Worm (Caenorhabditis elegans) whole organism, late embryonic: ENCODE data around the gene C53C11.5.
"Not testable (repeated sequence)": the region's sequence is repeated elsewhere in the genome, so short reads cannot be mapped to it uniquely, and the experiment has no call there.

Experiments used
- F13H6.1 ChIP-seq: sonication (generic microtip); optimal IDR thresholded peaks from 2 replicates; lab custom pipeline; 2016; ENCODE audit warnings: missing genetic modification characterization, missing compliant biosample characterization
- T23F11.4 ChIP-seq: fragments of 200-800 bp; sonication (Bioruptor generic); optimal IDR thresholded peaks from 2 replicates; lab custom pipeline; 2018; ENCODE audit warnings: mild to moderate bottlenecking, missing genetic modification characterization, missing compliant biosample characterization
- ahr-1 ChIP-seq: sonication (generic microtip); optimal IDR thresholded peaks from 2 replicates; lab custom pipeline; 2016; ENCODE audit warnings: missing genetic modification characterization, missing compliant biosample characterization
- ceh-18 ChIP-seq: sonication (generic microtip); optimal IDR thresholded peaks from 2 replicates; lab custom pipeline; 2016; ENCODE audit warnings: missing genetic modification characterization, missing compliant biosample characterization
- ceh-19 ChIP-seq: fragments of 200-800 bp; sonication (Bioruptor generic); optimal IDR thresholded peaks from 2 replicates; lab custom pipeline; 2018; ENCODE audit warnings: mild to moderate bottlenecking, missing genetic modification characterization, missing compliant biosample characterization
- ceh-22 ChIP-seq: sonication (generic microtip); optimal IDR thresholded peaks from 2 replicates; lab custom pipeline; 2017; ENCODE audit warnings: missing biosample characterization, missing genetic modification characterization
- ceh-24 ChIP-seq: sonication (generic microtip); optimal IDR thresholded peaks from 2 replicates; lab custom pipeline; 2016; ENCODE audit warnings: mild to moderate bottlenecking, missing genetic modification characterization, missing compliant biosample characterization
- ceh-31 ChIP-seq: sonication (generic microtip); optimal IDR thresholded peaks from 2 replicates; lab custom pipeline; 2016; ENCODE audit warnings: missing genetic modification characterization, missing compliant biosample characterization
- ceh-34 ChIP-seq: sonication (generic microtip); optimal IDR thresholded peaks from 2 replicates; lab custom pipeline; 2016; ENCODE audit warnings: mild to moderate bottlenecking, missing genetic modification characterization, missing compliant biosample characterization
- ceh-45 ChIP-seq: fragments of 200-800 bp; sonication (Bioruptor generic); IDR thresholded peaks from 2 replicates; pipeline ENCODE4 v1.3.6; 2022; ENCODE audit warnings: missing genetic modification reagents, missing genetic modification characterization, missing compliant biosample characterization
- ceh-48 ChIP-seq: sonication (generic microtip); optimal IDR thresholded peaks from 2 replicates; lab custom pipeline; 2016; ENCODE audit warnings: missing genetic modification characterization, inconsistent platforms, missing compliant biosample characterization
- ceh-9 ChIP-seq: sonication (generic microtip); optimal IDR thresholded peaks from 2 replicates; lab custom pipeline; 2016; ENCODE audit warnings: mild to moderate bottlenecking, missing genetic modification characterization, inconsistent platforms, missing compliant biosample characterization
- dmd-4 ChIP-seq: sonication (generic microtip); optimal IDR thresholded peaks from 2 replicates; lab custom pipeline; 2016; ENCODE audit warnings: borderline replicate concordance, missing genetic modification characterization, missing compliant biosample characterization
- elt-2 ChIP-seq: sonication (generic microtip); optimal IDR thresholded peaks from 2 replicates; lab custom pipeline; 2016; ENCODE audit warnings: missing genetic modification reagents, missing genetic modification characterization, missing compliant biosample characterization
- fax-1 ChIP-seq: sonication (generic microtip); optimal IDR thresholded peaks from 2 replicates; lab custom pipeline; 2016; ENCODE audit warnings: missing genotype, missing genetic modification characterization, missing compliant biosample characterization
- fkh-10 ChIP-seq: fragments of 150-350 bp; optimal IDR thresholded peaks from 2 replicates; lab custom pipeline; 2014; ENCODE audit warnings: missing biosample characterization, missing genetic modification reagents, missing genetic modification characterization
- gmeb-2 ChIP-seq: sonication (generic microtip); optimal IDR thresholded peaks from 2 replicates; lab custom pipeline; 2016; ENCODE audit warnings: missing genetic modification characterization, inconsistent platforms, missing compliant biosample characterization
- hlh-13 ChIP-seq: fragments of 200-800 bp; sonication (Bioruptor generic); optimal IDR thresholded peaks from 2 replicates; lab custom pipeline; 2018; ENCODE audit warnings: mild to moderate bottlenecking, missing genetic modification characterization, missing compliant biosample characterization
- hlh-6 ChIP-seq: sonication (generic microtip); optimal IDR thresholded peaks from 2 replicates; lab custom pipeline; 2016; ENCODE audit warnings: missing genotype, missing genetic modification characterization, missing compliant biosample characterization
- hlh-8 ChIP-seq: sonication (generic microtip); optimal IDR thresholded peaks from 2 replicates; lab custom pipeline; 2016; ENCODE audit warnings: missing genotype, missing genetic modification characterization, missing compliant biosample characterization
- lin-11 ChIP-seq: fragments of 200-800 bp; sonication (Bioruptor generic); optimal IDR thresholded peaks from 2 replicates; lab custom pipeline; 2018; ENCODE audit warnings: mild to moderate bottlenecking, missing genetic modification characterization, missing compliant biosample characterization
- nfya-1 ChIP-seq: sonication (generic microtip); optimal IDR thresholded peaks from 2 replicates; lab custom pipeline; 2017; ENCODE audit warnings: missing genetic modification characterization, mild to moderate bottlenecking, missing compliant biosample characterization, antibody characterized with exemption, moderate library complexity
- npax-4 ChIP-seq: sonication (generic microtip); optimal IDR thresholded peaks from 2 replicates; lab custom pipeline; 2016; ENCODE audit warnings: missing genetic modification characterization, missing compliant biosample characterization
- odd-2 ChIP-seq: sonication (generic microtip); optimal IDR thresholded peaks from 2 replicates; lab custom pipeline; 2017; ENCODE audit warnings: antibody characterized with exemption, mild to moderate bottlenecking, missing genetic modification characterization, missing compliant biosample characterization
- pag-3 ChIP-seq: sonication (generic microtip); optimal IDR thresholded peaks from 2 replicates; lab custom pipeline; 2016; ENCODE audit warnings: missing compliant biosample characterization, missing genetic modification characterization, borderline replicate concordance
- pha-2 ChIP-seq: sonication (generic microtip); optimal IDR thresholded peaks from 2 replicates; lab custom pipeline; 2017; ENCODE audit warnings: mild to moderate bottlenecking, missing genetic modification characterization, missing compliant biosample characterization
- pha-4 ChIP-seq: fragments of 150-350 bp; optimal IDR thresholded peaks from 2 replicates; lab custom pipeline; 2018; ENCODE audit warnings: missing biosample characterization, missing genetic modification reagents, missing genetic modification characterization
- pqm-1 ChIP-seq: sonication (generic microtip); optimal IDR thresholded peaks from 2 replicates; lab custom pipeline; 2016; ENCODE audit warnings: missing genetic modification characterization, missing compliant biosample characterization
- pros-1 ChIP-seq: fragments of 150-350 bp; optimal IDR thresholded peaks from 2 replicates; lab custom pipeline; 2014; ENCODE audit warnings: missing biosample characterization, missing genetic modification reagents, missing genetic modification characterization
- rnt-1 ChIP-seq: sonication (generic microtip); optimal IDR thresholded peaks from 2 replicates; lab custom pipeline; 2016; ENCODE audit warnings: missing genetic modification characterization, missing compliant biosample characterization
- sdc-2 ChIP-seq: sonication (generic microtip); optimal IDR thresholded peaks from 2 replicates; lab custom pipeline; 2016; ENCODE audit warnings: missing genotype, missing genetic modification characterization, missing compliant biosample characterization
- sox-4 ChIP-seq: sonication (generic microtip); optimal IDR thresholded peaks from 2 replicates; lab custom pipeline; 2017; ENCODE audit warnings: mild to moderate bottlenecking, missing genetic modification characterization, inconsistent platforms, missing compliant biosample characterization
- syd-9 ChIP-seq: sonication (generic microtip); optimal IDR thresholded peaks from 2 replicates; lab custom pipeline; 2016; ENCODE audit warnings: mild to moderate bottlenecking, missing genetic modification characterization, moderate library complexity, missing compliant biosample characterization
- tbx-2 ChIP-seq: sonication (generic microtip); optimal IDR thresholded peaks from 2 replicates; lab custom pipeline; 2016; ENCODE audit warnings: missing genetic modification characterization, missing compliant biosample characterization
- unc-3 ChIP-seq, 2 experiments: fragments of 200-800 bp in 1 of 2; sonication (Bioruptor generic) in 1 of 2; sonication (generic microtip) in 1 of 2; conservative IDR thresholded peaks in 1 of 2; optimal IDR thresholded peaks in 1 of 2; 2 replicates each; pipeline versions ENCODE4 v1.3.6 to Lab custom; 2016 to 2022; ENCODE audit warnings: missing compliant biosample characterization in 2 of 2, missing genetic modification characterization in 2 of 2, missing genetic modification reagents in 1 of 2
- unc-42 ChIP-seq: sonication (generic microtip); optimal IDR thresholded peaks from 2 replicates; lab custom pipeline; 2016; ENCODE audit warnings: missing genotype, missing genetic modification characterization, missing compliant biosample characterization
- unc-86 ChIP-seq: sonication (generic microtip); optimal IDR thresholded peaks from 2 replicates; lab custom pipeline; 2016; ENCODE audit warnings: missing genetic modification characterization, missing compliant biosample characterization
- zip-5 ChIP-seq: sonication (generic microtip); optimal IDR thresholded peaks from 2 replicates; lab custom pipeline; 2016; ENCODE audit warnings: missing genetic modification characterization, missing compliant biosample characterization

The C53C11.5 gene

DNA sequence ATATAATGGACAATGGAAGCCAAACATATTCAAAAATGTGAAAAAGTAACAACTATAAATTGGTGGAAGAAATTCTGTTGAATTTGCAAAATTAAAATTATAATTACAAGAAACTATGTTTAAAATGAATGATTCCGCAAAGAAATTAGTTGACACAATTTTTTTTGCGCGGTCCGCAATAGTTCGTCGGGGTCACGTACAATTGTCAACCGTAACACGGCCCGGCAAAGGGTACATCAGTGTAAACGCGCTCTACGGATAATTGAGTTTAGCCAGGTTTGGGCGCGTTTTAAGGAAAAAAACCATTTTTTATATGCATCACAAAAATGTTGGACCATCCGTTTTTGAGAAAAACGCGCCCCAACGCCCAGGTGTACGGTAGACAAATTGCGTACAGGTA is 36.4 kb upstream of the C53C11.5 start:
- TF ChIP-seq hlh-6 (tag; lab: Kevin White, UChicago) (no peak), ahr-1 (tag; lab: Kevin White, UChicago) (no peak), hlh-13 (GFP tag; lab: Kevin White, UChicago) (no peak)

DNA sequence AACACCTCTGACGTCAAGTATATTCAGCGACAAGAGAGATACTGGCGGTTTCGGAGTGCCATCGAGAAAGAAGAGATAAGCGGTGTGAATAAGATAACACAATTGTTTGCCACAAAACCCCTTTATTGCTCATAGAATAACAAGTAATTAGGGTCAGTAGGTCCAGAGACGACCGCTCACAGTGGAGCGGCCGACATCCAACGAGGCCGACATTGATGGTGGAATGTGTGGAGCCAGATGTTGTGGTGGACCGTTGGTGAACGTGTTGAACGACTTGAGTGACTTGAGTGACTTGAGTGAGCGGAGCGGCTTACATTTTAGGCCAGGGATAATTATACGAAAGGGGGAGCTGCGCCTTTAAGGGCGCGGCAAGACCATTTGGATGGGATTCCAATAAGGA is 33.1 kb upstream of the C53C11.5 start:
- TF ChIP-seq unc-42 (no peak), T23F11.4 (no peak), elt-2 (peak; percentile 68), fax-1 (tag; lab: Kevin White, UChicago) (no peak), npax-4 (tag; lab: Kevin White, UChicago) (no peak)

DNA sequence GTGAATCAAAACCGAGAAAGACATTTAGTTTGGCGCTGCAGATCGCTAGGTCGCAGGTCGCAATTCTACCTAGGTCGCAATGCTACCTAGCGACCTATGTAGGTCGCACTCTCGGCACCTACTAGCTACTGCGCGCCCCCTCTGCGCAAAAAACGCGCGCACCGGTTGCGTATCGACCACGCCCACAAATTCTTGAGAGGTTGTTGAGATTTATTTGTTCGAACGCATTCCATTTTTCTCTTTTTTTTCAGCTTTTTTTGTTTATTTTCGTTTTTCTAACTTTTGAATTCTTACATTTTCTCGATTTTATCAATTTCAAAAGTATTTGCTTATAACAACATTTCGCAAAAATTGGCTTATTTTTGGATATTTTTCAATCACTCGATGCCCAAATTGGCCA is 32.0 kb upstream of the C53C11.5 start, which contains the start of gene C33E10.10:
C33E10.10 (minus strand) TSS at position 101 of the 400 bp plus-strand sequence.
- no peak for TF ChIP-seq rnt-1
- no peak for TF ChIP-seq odd-2 (tag; lab: Kevin White, UChicago)
- TF ChIP-seq unc-3 (GFP tag; conservative IDR thresholded peaks at IDR 0.05; lab: Robert Waterston, UW), result no peak
- TF ChIP-seq unc-3 (tag; optimal IDR thresholded peaks at IDR 0.05; lab: Kevin White, UChicago), result no peak
- TF ChIP-seq sdc-2 (tag; lab: Kevin White, UChicago), result no peak
- no peak for TF ChIP-seq ceh-48
- TF ChIP-seq ceh-31, result no peak
- no peak for TF ChIP-seq hlh-6 (tag; lab: Kevin White, UChicago)
- no peak for TF ChIP-seq npax-4 (tag; lab: Kevin White, UChicago)
- TF ChIP-seq pqm-1, result no peak
- no peak for TF ChIP-seq gmeb-2 (tag; lab: Kevin White, UChicago)
- TF ChIP-seq unc-42, result no peak

DNA sequence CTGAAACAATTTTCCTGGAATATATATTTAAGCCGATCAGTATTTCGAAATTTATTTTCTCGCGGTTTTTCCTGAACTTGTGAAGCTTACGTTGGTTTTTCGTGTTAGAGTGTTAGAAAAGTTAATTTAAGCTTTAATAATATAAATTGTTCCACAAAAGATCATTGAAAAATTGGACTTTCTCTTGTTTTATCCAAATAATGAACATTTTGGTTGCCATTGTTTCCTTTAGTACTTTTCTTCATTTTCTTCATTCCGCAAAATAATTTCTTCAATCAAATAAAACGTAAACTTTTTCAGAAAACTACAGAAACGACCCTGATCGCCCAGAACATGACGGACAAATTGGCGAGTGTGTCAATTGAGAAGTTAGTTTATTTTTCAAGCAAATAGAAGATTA is 31.4 kb upstream of the C53C11.5 start, which contains the start of gene fbxa-120:
fbxa-120 (plus strand) TSS at position 301 of the 400 bp plus-strand sequence.
- TF ChIP-seq fkh-10 (GFP tag; lab: Kevin White, UChicago) (no peak), zip-5 (tag; lab: Kevin White, UChicago) (no peak)

DNA sequence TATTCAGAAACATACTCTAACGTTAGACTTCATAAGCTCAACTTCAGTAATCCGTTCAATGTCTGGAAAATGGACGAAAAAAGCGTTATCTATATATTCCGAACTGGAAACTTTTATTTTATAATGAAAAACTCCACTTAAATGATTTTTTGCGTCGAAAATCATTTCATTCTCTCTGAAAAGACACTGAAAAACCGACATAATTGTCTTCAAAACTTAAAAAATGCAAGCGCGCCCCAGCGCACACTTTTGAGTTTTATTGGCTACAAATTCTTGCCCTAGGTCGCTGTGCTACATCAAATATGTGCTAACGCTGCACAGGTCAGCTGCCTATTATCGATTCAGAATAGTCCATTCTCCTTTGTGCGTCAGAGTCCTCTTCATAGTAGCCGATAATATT is 28.9 kb upstream of the C53C11.5 start, which contains the start of gene C33E10.1:
C33E10.1 (plus strand) TSS at position 301 of the 400 bp plus-strand sequence.
- not testable (repeated sequence) for TF ChIP-seq pha-2; fkh-10 (GFP tag; lab: Kevin White, UChicago); dmd-4 (tag; lab: Kevin White, UChicago)

DNA sequence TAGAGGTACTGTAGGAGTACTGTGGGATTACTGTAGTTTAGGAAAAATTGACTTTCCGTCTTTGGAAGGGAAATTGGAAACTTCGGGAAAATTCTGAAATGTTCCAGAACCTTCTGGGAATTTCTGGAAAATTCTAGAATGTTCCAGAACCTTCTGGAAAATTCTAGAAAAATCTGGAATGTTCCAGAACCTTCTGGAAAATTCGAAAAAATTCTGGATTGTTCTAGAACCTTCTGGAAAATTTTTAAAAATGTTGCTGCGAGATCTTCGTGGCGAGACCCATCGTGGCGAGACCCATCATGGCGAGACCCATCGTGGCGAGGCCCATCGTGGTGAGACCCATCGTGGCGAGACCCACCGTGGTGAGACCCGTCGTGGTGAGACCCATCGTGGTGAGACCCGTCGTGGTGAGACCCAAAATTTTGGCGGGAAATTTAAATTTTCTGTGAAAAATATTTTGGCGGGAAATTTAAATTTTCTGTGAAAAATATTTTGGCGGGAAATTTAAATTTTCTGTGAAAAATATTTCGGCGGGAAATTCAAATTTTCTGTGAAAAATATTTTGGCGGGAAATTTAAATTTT is 23.0 kb upstream of the C53C11.5 start, which contains the start of gene C53C11.4:
C53C11.4 (plus strand) TSS at position 179 of the 583 bp plus-strand sequence.
- not testable (repeated sequence) for TF ChIP-seq pag-3 (tag; lab: Kevin White, UChicago); pha-4 (tag; lab: Kevin White, UChicago); ceh-22

DNA sequence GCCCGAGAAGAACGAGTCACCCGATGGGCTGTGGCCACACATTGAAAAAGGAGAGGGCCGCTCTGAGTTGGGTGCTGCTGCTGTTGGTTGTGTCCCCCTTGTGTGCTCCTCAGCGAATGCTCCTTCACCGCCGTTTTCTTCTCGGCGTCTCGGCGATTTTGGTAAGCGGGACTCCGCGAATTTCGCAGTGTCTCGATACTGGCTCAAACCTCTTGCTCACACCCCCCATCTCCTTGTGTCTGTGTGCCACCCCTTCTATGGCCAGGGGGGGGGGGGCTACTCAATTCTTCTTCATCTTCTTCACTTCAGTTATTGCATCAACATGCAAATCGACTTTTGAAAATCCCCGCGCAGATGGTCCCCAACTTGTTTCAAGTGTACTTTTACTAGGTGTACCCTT is 18.9 kb upstream of the C53C11.5 start:
- TF ChIP-seq unc-86 (tag; lab: Kevin White, UChicago) (peak; percentile 17), rnt-1 (peak; percentile 8), ceh-34 (tag; lab: Kevin White, UChicago) (peak; percentile 72), ceh-48 (peak; percentile 17), hlh-13 (GFP tag; lab: Kevin White, UChicago) (no peak), sox-4 (tag; lab: Kevin White, UChicago) (peak; percentile 5), npax-4 (tag; lab: Kevin White, UChicago) (no peak), pros-1 (tag; lab: Kevin White, UChicago) (peak; percentile 63), ceh-45 (no peak), ceh-31 (peak; percentile 82), F13H6.1 (tag; lab: Kevin White, UChicago) (peak; percentile 19), nfya-1 (tag; lab: Kevin White, UChicago) (peak; percentile 31), ceh-19 (GFP tag; lab: Kevin White, UChicago) (peak; percentile 56), hlh-6 (tag; lab: Kevin White, UChicago) (peak; percentile 73), ceh-18 (tag; lab: Kevin White, UChicago) (peak; percentile 63), syd-9 (tag; lab: Kevin White, UChicago) (peak; percentile 24), unc-42 (peak; percentile 88), tbx-2 (tag; lab: Kevin White, UChicago) (peak; percentile 50), ceh-9 (tag; lab: Kevin White, UChicago) (no peak), ceh-24 (tag; lab: Kevin White, UChicago) (no peak), fax-1 (tag; lab: Kevin White, UChicago) (peak; percentile 35), lin-11 (no peak), sdc-2 (tag; lab: Kevin White, UChicago) (peak; percentile 68), hlh-8 (tag; lab: Kevin White, UChicago) (peak; percentile 13)
